Fruit fly (Drosophila melanogaster) whole organism, pupa: ENCODE measurements around the gene CG12182.

ENCODE experiments used
- CG10348 ChIP-seq: fragments of 200-800 bp; sonication (Bioruptor generic); IDR thresholded peaks from 2 replicates; pipeline ENCODE4 v1.3.6; 2022; ENCODE audit warnings: missing biosample characterization, missing genetic modification characterization
- CG12605 ChIP-seq: fragments of 200-800 bp; sonication (Bioruptor generic); IDR thresholded peaks from 2 replicates; pipeline ENCODE4 v1.3.6; 2022; ENCODE audit warnings: missing biosample characterization, missing genetic modification characterization
- CG13204 ChIP-seq: fragments of 200-800 bp; sonication (Bioruptor generic); optimal IDR thresholded peaks from 2 replicates; lab custom pipeline; 2018; ENCODE audit warnings: missing biosample characterization, mild to moderate bottlenecking, missing genetic modification characterization, moderate library complexity
- CG14655 ChIP-seq: fragments of 200-800 bp; sonication (Bioruptor generic); optimal IDR thresholded peaks from 3 replicates; lab custom pipeline; 2017; ENCODE audit warnings: mild to moderate bottlenecking, missing biosample characterization, missing genetic modification reagents, missing genetic modification characterization
- CG15710 ChIP-seq: fragments of 200-800 bp; sonication (Bioruptor generic); optimal IDR thresholded peaks from 2 replicates; lab custom pipeline; 2018; ENCODE audit warnings: missing biosample characterization, mild to moderate bottlenecking, missing genetic modification characterization, moderate library complexity
- CG17806 ChIP-seq: fragments of 200-800 bp; sonication (Bioruptor generic); optimal IDR thresholded peaks from 2 replicates; lab custom pipeline; 2018; ENCODE audit warnings: missing biosample characterization, mild to moderate bottlenecking, missing genetic modification characterization, moderate library complexity
- CG32121 ChIP-seq: fragments of 200-800 bp; sonication (Bioruptor generic); IDR thresholded peaks from 2 replicates; pipeline ENCODE4 v1.3.6; 2022; ENCODE audit warnings: missing biosample characterization, missing genetic modification characterization
- CG34367 ChIP-seq: fragments of 200-800 bp; sonication (Bioruptor generic); optimal IDR thresholded peaks from 2 replicates; lab custom pipeline; 2018; ENCODE audit warnings: missing biosample characterization, mild to moderate bottlenecking, missing genetic modification characterization
- CG4496 ChIP-seq: fragments of 200-800 bp; sonication (Bioruptor generic); IDR thresholded peaks from 3 replicates; pipeline ENCODE4 v1.3.6; 2022; ENCODE audit warnings: missing biosample characterization, missing genetic modification characterization
- CG8159 ChIP-seq: fragments of 200-800 bp; sonication (Bioruptor generic); optimal IDR thresholded peaks from 3 replicates; lab custom pipeline; 2018; ENCODE audit warnings: missing biosample characterization, mild to moderate bottlenecking, missing genetic modification characterization, moderate library complexity
- CG8301 ChIP-seq: fragments of 200-800 bp; sonication (Bioruptor generic); optimal IDR thresholded peaks from 2 replicates; lab custom pipeline; 2018; ENCODE audit warnings: missing biosample characterization, mild to moderate bottlenecking, missing genetic modification characterization
- CG9948 ChIP-seq: fragments of 200-800 bp; sonication (Bioruptor generic); optimal IDR thresholded peaks from 2 replicates; lab custom pipeline; 2018; ENCODE audit warnings: missing biosample characterization, mild to moderate bottlenecking, missing genetic modification characterization, moderate library complexity
- D1 ChIP-seq: fragments of 200-800 bp; sonication (Bioruptor generic); optimal IDR thresholded peaks from 2 replicates; lab custom pipeline; 2018; ENCODE audit warnings: missing biosample characterization, mild to moderate bottlenecking, missing genetic modification characterization, moderate library complexity
- EcR ChIP-seq: fragments of 200-800 bp; sonication (Bioruptor generic); optimal IDR thresholded peaks from 3 replicates; lab custom pipeline; 2019; ENCODE audit warnings: missing biosample characterization, missing genetic modification characterization, mild to moderate bottlenecking, moderate library complexity, missing genetic modification reagents
- Ets98B ChIP-seq: fragments of 200-800 bp; sonication (Bioruptor generic); IDR thresholded peaks from 2 replicates; pipeline ENCODE4 v1.3.6; 2022; ENCODE audit warnings: missing biosample characterization, missing genetic modification characterization
- Pif1A ChIP-seq: fragments of 200-800 bp; sonication (Bioruptor generic); optimal IDR thresholded peaks from 3 replicates; lab custom pipeline; 2016; ENCODE audit warnings: missing biosample characterization, missing genetic modification characterization
- Pif1B ChIP-seq: fragments of 200-800 bp; sonication (Bioruptor generic); optimal IDR thresholded peaks from 3 replicates; lab custom pipeline; 2016; ENCODE audit warnings: missing biosample characterization, missing genetic modification characterization
- Snoo ChIP-seq: fragments of 200-800 bp; sonication (Bioruptor generic); optimal IDR thresholded peaks from 3 replicates; lab custom pipeline; 2017; ENCODE audit warnings: missing biosample characterization, mild to moderate bottlenecking, missing genetic modification characterization, inconsistent platforms
- fd96Ca ChIP-seq: fragments of 200-800 bp; sonication (Bioruptor generic); IDR thresholded peaks from 3 replicates; pipeline ENCODE4 v1.3.6; 2022; ENCODE audit warnings: missing biosample characterization, missing genetic modification characterization
- gl ChIP-seq: fragments of 200-800 bp; sonication (Bioruptor generic); optimal IDR thresholded peaks from 2 replicates; lab custom pipeline; 2018; ENCODE audit warnings: missing biosample characterization, mild to moderate bottlenecking, missing genetic modification characterization
- rn ChIP-seq: fragments of 200-800 bp; sonication (Bioruptor generic); IDR thresholded peaks from 2 replicates; pipeline ENCODE4 v1.3.6; 2022; ENCODE audit warnings: missing biosample characterization, missing genetic modification characterization

The CG12182 gene

dm6 chr3L:2634929-2635799, 35.8 kb upstream of the CG12182 start:
- TF ChIP-seq CG12605 (peak; percentile 21; the same call in 1 of the 2 replicates), CG34367 (tag; lab: Kevin White, UChicago) (peak; percentile 49), CG10348 (GFP tag; lab: Robert Waterston, UW) (no peak), CG32121 (GFP tag; lab: Robert Waterston, UW) (peak; percentile 45), D1 (tag; lab: Kevin White, UChicago) (no peak), CG9948 (tag; lab: Kevin White, UChicago) (no peak), rn (GFP tag; lab: Robert Waterston, UW) (0 out of 2 replicates have a peak, but pooled peaks have one; percentile 14), Pif1A (GFP tag; lab: Kevin White, UChicago) (peak; percentile 68), CG15710 (tag; lab: Kevin White, UChicago) (peak; percentile 49), fd96Ca (peak; percentile 61; the same call in 2 of the 3 replicates), CG13204 (GFP tag; lab: Kevin White, UChicago) (peak; percentile 62), CG14655 (GFP tag; lab: Kevin White, UChicago) (no peak), Snoo (peak; percentile 86), CG4496 (GFP tag; lab: Robert Waterston, UW) (peak; percentile 83), CG8159 (tag; lab: Kevin White, UChicago) (peak; percentile 60), EcR (GFP tag; lab: Kevin White, UChicago) (no peak), gl (tag; lab: Kevin White, UChicago) (peak; percentile 45), CG17806 (tag; lab: Kevin White, UChicago) (peak; percentile 12), Pif1B (peak; percentile 44), Ets98B (GFP tag; lab: Robert Waterston, UW) (peak; percentile 71)

DNA sequence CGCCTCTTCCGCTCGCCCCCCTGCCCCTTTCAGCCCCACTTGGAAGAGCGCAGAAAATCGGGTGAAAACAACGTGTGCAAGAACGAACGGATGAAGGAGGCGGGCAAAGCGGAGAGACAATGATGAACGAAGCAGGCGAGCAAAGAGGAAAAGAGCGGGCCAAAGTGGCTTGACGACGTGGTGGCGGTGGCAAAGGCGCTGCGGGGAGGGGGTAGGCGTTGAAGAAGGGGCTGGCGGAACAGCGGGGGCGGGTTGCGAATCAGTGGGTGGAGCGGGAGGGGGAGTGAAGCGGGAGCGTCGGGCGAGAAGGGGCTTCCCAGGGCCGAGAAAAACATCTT, 33.4 kb upstream of the CG12182 start:
- TF ChIP-seq CG8159 (tag; lab: Kevin White, UChicago) (no peak), Ets98B (GFP tag; lab: Robert Waterston, UW) (peak; percentile 31), CG15710 (tag; lab: Kevin White, UChicago) (no peak), Pif1A (GFP tag; lab: Kevin White, UChicago) (no peak), Pif1B (no peak), EcR (GFP tag; lab: Kevin White, UChicago) (no peak), Snoo (no peak), CG32121 (GFP tag; lab: Robert Waterston, UW) (no peak), CG34367 (tag; lab: Kevin White, UChicago) (no peak), CG8301 (tag; lab: Kevin White, UChicago) (no peak), CG17806 (tag; lab: Kevin White, UChicago) (no peak), rn (GFP tag; lab: Robert Waterston, UW) (no peak), CG13204 (GFP tag; lab: Kevin White, UChicago) (peak; percentile 82), CG12605 (no peak), CG9948 (tag; lab: Kevin White, UChicago) (no peak), CG14655 (GFP tag; lab: Kevin White, UChicago) (no peak), D1 (tag; lab: Kevin White, UChicago) (no peak), fd96Ca (peak; percentile 54; the same call in 1 of the 3 replicates), CG4496 (GFP tag; lab: Robert Waterston, UW) (0 out of 3 replicates have a peak, but pooled peaks have one; percentile 7), CG10348 (GFP tag; lab: Robert Waterston, UW) (no peak), gl (tag; lab: Kevin White, UChicago) (no peak)

- TF ChIP-seq CG14655 (GFP tag; lab: Kevin White, UChicago) (no peak), fd96Ca (no peak), CG8301 (tag; lab: Kevin White, UChicago) (no peak), CG8159 (tag; lab: Kevin White, UChicago) (no peak), D1 (tag; lab: Kevin White, UChicago) (no peak), CG17806 (tag; lab: Kevin White, UChicago) (no peak), CG10348 (GFP tag; lab: Robert Waterston, UW) (no peak), CG9948 (tag; lab: Kevin White, UChicago) (no peak), CG12605 (no peak), EcR (GFP tag; lab: Kevin White, UChicago) (no peak), CG13204 (GFP tag; lab: Kevin White, UChicago) (no peak), CG4496 (GFP tag; lab: Robert Waterston, UW) (no peak), Pif1B (no peak), Snoo (no peak), Pif1A (GFP tag; lab: Kevin White, UChicago) (no peak)
Measured at dm6 chr3L:2632048-2632762, 32.8 kb upstream of the CG12182 start.

DNA sequence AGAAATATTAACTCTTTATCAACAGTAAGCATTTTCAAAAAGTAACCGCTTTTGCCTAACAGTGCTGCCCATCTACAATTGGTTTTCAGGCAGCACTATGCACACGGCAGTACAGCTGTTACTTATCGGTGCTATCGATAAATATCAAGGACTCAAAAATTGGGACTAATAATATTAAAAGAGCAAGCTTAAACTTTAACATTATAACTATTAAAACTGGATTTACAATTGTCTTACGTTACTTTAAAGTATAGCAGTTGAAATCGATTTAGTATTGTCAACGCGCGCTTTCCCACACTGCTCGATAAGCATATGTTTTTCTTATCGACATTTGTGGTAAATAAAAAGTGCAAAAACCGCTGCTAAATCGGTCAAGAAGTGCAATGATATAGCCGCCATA, 32.0 kb upstream of the CG12182 start, which contains the start of the genes CG42245 and MEP-1:
Gene CG42245 (plus strand): TSS at position 310 of the 400 bp plus-strand sequence.
Gene MEP-1 (plus strand): TSS at position 310 of the 400 bp plus-strand sequence.
- TF ChIP-seq CG12605 = no peak
- peak; percentile 20 for TF ChIP-seq D1 (tag; lab: Kevin White, UChicago)
- TF ChIP-seq gl (tag; lab: Kevin White, UChicago) = no peak
- TF ChIP-seq rn (GFP tag; lab: Robert Waterston, UW) = no peak
- peak; percentile 25 for TF ChIP-seq Snoo
- TF ChIP-seq Pif1B = peak; percentile 61
- no peak for TF ChIP-seq EcR (GFP tag; lab: Kevin White, UChicago)
- no peak for TF ChIP-seq CG13204 (GFP tag; lab: Kevin White, UChicago)
- TF ChIP-seq CG14655 (GFP tag; lab: Kevin White, UChicago) = no peak
- TF ChIP-seq CG4496 (GFP tag; lab: Robert Waterston, UW) = peak; percentile 45; the same call in 2 of the 3 replicates
- no peak for TF ChIP-seq CG10348 (GFP tag; lab: Robert Waterston, UW)
- no peak for TF ChIP-seq Ets98B (GFP tag; lab: Robert Waterston, UW)
- TF ChIP-seq CG17806 (tag; lab: Kevin White, UChicago) = peak; percentile 25
- peak; percentile 20 for TF ChIP-seq CG8159 (tag; lab: Kevin White, UChicago)
- TF ChIP-seq Pif1A (GFP tag; lab: Kevin White, UChicago) = peak; percentile 67
- peak; percentile 14 for TF ChIP-seq CG15710 (tag; lab: Kevin White, UChicago)
- no peak for TF ChIP-seq CG32121 (GFP tag; lab: Robert Waterston, UW)
